Fruit fly (Drosophila melanogaster) whole organism, embryonic: Measurements from ENCODE around the gene yellow-g2.

ENCODE experiments used
- ATbp ChIP-seq: fragments of 200-800 bp; sonication (Bioruptor generic); optimal IDR thresholded peaks from 2 replicates; lab custom pipeline; 2017; ENCODE audit warnings: missing biosample characterization, mild to moderate bottlenecking, missing genetic modification characterization, missing genetic modification reagents
- Abd-B ChIP-seq: fragments of 200-800 bp; sonication (Bioruptor generic); optimal IDR thresholded peaks from 2 replicates; lab custom pipeline; 2018; ENCODE audit warnings: missing biosample characterization, mild to moderate bottlenecking, missing genetic modification characterization, moderate library complexity
- Ada2b ChIP-seq: fragments of 200-800 bp; sonication (Bioruptor generic); IDR thresholded peaks from 2 replicates; pipeline ENCODE4 v1.3.6; 2022; ENCODE audit warnings: missing biosample characterization, missing genetic modification characterization
- CG10321 ChIP-seq: fragments of 200-800 bp; sonication (Bioruptor generic); IDR thresholded peaks from 2 replicates; pipeline ENCODE4 v1.3.6; 2022; ENCODE audit warnings: missing biosample characterization, missing genetic modification characterization
- CG10366 ChIP-seq: fragments of 200-800 bp; sonication (Bioruptor generic); IDR thresholded peaks from 2 replicates; pipeline ENCODE4 v1.3.6; 2022; ENCODE audit warnings: missing biosample characterization, missing genetic modification characterization
- CG10543 ChIP-seq: fragments of 200-800 bp; sonication (Bioruptor generic); optimal IDR thresholded peaks from 3 replicates; lab custom pipeline; 2017; ENCODE audit warnings: missing biosample characterization, mild to moderate bottlenecking, missing genetic modification characterization, moderate library complexity
- CG11398 ChIP-seq: fragments of 200-800 bp; sonication (Bioruptor generic); optimal IDR thresholded peaks from 2 replicates; lab custom pipeline; 2016; ENCODE audit warnings: missing biosample characterization, missing genetic modification characterization
- CG13123 ChIP-seq: fragments of 200-800 bp; sonication (Bioruptor generic); optimal IDR thresholded peaks from 2 replicates; lab custom pipeline; 2016; ENCODE audit warnings: missing biosample characterization, missing genetic modification characterization
- CG13287 ChIP-seq: fragments of 200-800 bp; sonication (Bioruptor generic); IDR thresholded peaks from 2 replicates; pipeline ENCODE4 v1.3.6; 2022; ENCODE audit warnings: missing biosample characterization, missing genetic modification characterization; ENCODE audit not compliant: partially characterized antibody
- CG13894 ChIP-seq: fragments of 200-800 bp; sonication (Bioruptor generic); optimal IDR thresholded peaks from 3 replicates; lab custom pipeline; 2018; ENCODE audit warnings: missing biosample characterization, mild to moderate bottlenecking, missing genetic modification characterization, moderate library complexity
- CG14050 ChIP-seq: fragments of 200-800 bp; sonication (Bioruptor generic); IDR thresholded peaks from 3 replicates; pipeline ENCODE4 v1.3.6; 2022; ENCODE audit warnings: missing biosample characterization, missing genetic modification characterization
- CG14710 ChIP-seq: fragments of 200-800 bp; sonication (Bioruptor generic); optimal IDR thresholded peaks from 3 replicates; lab custom pipeline; 2019; ENCODE audit warnings: missing biosample characterization, mild to moderate bottlenecking, missing genetic modification characterization, moderate library complexity
- CG15269 ChIP-seq: fragments of 200-800 bp; sonication (Bioruptor generic); optimal IDR thresholded peaks from 2 replicates; lab custom pipeline; 2018; ENCODE audit warnings: missing biosample characterization, mild to moderate bottlenecking, missing genetic modification characterization, moderate library complexity
- CG1602 ChIP-seq: fragments of 200-800 bp; sonication (Bioruptor generic); optimal IDR thresholded peaks from 3 replicates; lab custom pipeline; 2016; ENCODE audit warnings: missing biosample characterization, missing genetic modification characterization
- CG17912 ChIP-seq: fragments of 200-800 bp; sonication (Bioruptor generic); optimal IDR thresholded peaks from 2 replicates; lab custom pipeline; 2018; ENCODE audit warnings: missing biosample characterization, mild to moderate bottlenecking, missing genetic modification characterization
- CG2712 ChIP-seq: fragments of 200-800 bp; optimal IDR thresholded peaks from 3 replicates; lab custom pipeline; 2019; ENCODE audit warnings: missing biosample characterization, mild to moderate bottlenecking, missing genetic modification characterization, moderate library complexity
- CG31365 ChIP-seq: fragments of 200-800 bp; sonication (Bioruptor generic); optimal IDR thresholded peaks from 2 replicates; lab custom pipeline; 2018; ENCODE audit warnings: missing biosample characterization, mild to moderate bottlenecking, missing genetic modification characterization
- CG3995 ChIP-seq: fragments of 200-800 bp; sonication (Bioruptor generic); optimal IDR thresholded peaks from 3 replicates; lab custom pipeline; 2016; ENCODE audit warnings: missing biosample characterization, missing genetic modification characterization
- CG6765 ChIP-seq: fragments of 200-800 bp; sonication (Bioruptor generic); optimal IDR thresholded peaks from 3 replicates; lab custom pipeline; 2017; ENCODE audit warnings: missing biosample characterization, mild to moderate bottlenecking, missing genetic modification characterization
- CG7839 ChIP-seq: fragments of 200-800 bp; sonication (Bioruptor generic); optimal IDR thresholded peaks from 3 replicates; lab custom pipeline; 2018; ENCODE audit warnings: missing biosample characterization, mild to moderate bottlenecking, missing genetic modification characterization, moderate library complexity
- CG7928 ChIP-seq: fragments of 200-800 bp; sonication (Bioruptor generic); optimal IDR thresholded peaks from 2 replicates; lab custom pipeline; 2017; ENCODE audit warnings: missing biosample characterization, mild to moderate bottlenecking, missing genetic modification characterization
- Camta ChIP-seq: fragments of 200-800 bp; sonication (Bioruptor generic); optimal IDR thresholded peaks from 2 replicates; lab custom pipeline; 2016; ENCODE audit warnings: missing biosample characterization, missing genetic modification characterization
- D ChIP-seq, 2 experiments: fragments of 200-800 bp in 1 of 2; fragments of >200 bp in 1 of 2; sonication (Bioruptor generic) in 1 of 2; optimal IDR thresholded peaks; 2 replicates in 1 of 2; 3 replicates in 1 of 2; lab custom pipeline; 2017; ENCODE audit warnings: mild to moderate bottlenecking in 1 of 2, missing biosample characterization in 1 of 2, missing genetic modification characterization in 1 of 2, missing genetic modification reagents in 1 of 2
- Gug ChIP-seq: fragments of 200-800 bp; sonication (Bioruptor generic); IDR thresholded peaks from 4 replicates; pipeline ENCODE4 v1.3.6; 2022; ENCODE audit warnings: missing biosample characterization, missing genetic modification characterization
- NC2β ChIP-seq: fragments of 200-800 bp; sonication (Bioruptor generic); optimal IDR thresholded peaks from 2 replicates; lab custom pipeline; 2016; ENCODE audit warnings: missing biosample characterization, missing genetic modification characterization
- Ravus ChIP-seq: fragments of 200-800 bp; sonication (Bioruptor generic); IDR thresholded peaks from 2 replicates; pipeline ENCODE4 v1.3.6; 2022; ENCODE audit warnings: missing biosample characterization, missing genetic modification characterization
- Sin3A ChIP-seq: fragments of >200 bp; optimal IDR thresholded peaks from 2 replicates; lab custom pipeline; 2018
- Six4 ChIP-seq: fragments of 200-800 bp; sonication (Bioruptor generic); optimal IDR thresholded peaks from 2 replicates; lab custom pipeline; 2016; ENCODE audit warnings: missing biosample characterization, missing genetic modification characterization
- Sry-β ChIP-seq: fragments of 200-800 bp; sonication (Bioruptor generic); optimal IDR thresholded peaks from 2 replicates; lab custom pipeline; 2018; ENCODE audit warnings: missing biosample characterization, mild to moderate bottlenecking, missing genetic modification characterization, moderate library complexity
- az2 ChIP-seq: fragments of 200-800 bp; sonication (Bioruptor generic); optimal IDR thresholded peaks from 3 replicates; lab custom pipeline; 2016; ENCODE audit warnings: missing biosample characterization, missing genetic modification characterization
- bigmax ChIP-seq: fragments of 200-800 bp; sonication (Bioruptor generic); optimal IDR thresholded peaks from 2 replicates; lab custom pipeline; 2018; ENCODE audit warnings: missing biosample characterization, mild to moderate bottlenecking, missing genetic modification characterization
- danr ChIP-seq: fragments of 200-800 bp; sonication (Bioruptor generic); IDR thresholded peaks from 2 replicates; pipeline ENCODE4 v1.3.6; 2022; ENCODE audit warnings: missing biosample characterization, missing genetic modification characterization
- dysf ChIP-seq: fragments of 200-800 bp; sonication (Bioruptor generic); IDR thresholded peaks from 3 replicates; pipeline ENCODE4 v1.3.6; 2022; ENCODE audit warnings: missing biosample characterization, missing genetic modification characterization
- fru ChIP-seq: fragments of >200 bp; optimal IDR thresholded peaks from 2 replicates; lab custom pipeline; 2017
- hbn ChIP-seq: fragments of 200-800 bp; sonication (Bioruptor generic); IDR thresholded peaks from 2 replicates; pipeline ENCODE4 v1.3.6; 2022; ENCODE audit warnings: missing biosample characterization, missing genetic modification characterization; ENCODE audit not compliant: partially characterized antibody
- hth ChIP-seq: fragments of >200 bp; optimal IDR thresholded peaks from 2 replicates; lab custom pipeline; 2017; ENCODE audit warnings: inconsistent platforms
- klu ChIP-seq: fragments of 200-800 bp; sonication (Bioruptor generic); IDR thresholded peaks from 2 replicates; pipeline ENCODE4 v1.3.6; 2022; ENCODE audit warnings: missing biosample characterization, missing genetic modification characterization
- mam ChIP-seq: fragments of 200-800 bp; sonication (Bioruptor generic); optimal IDR thresholded peaks from 3 replicates; lab custom pipeline; 2016; ENCODE audit warnings: missing biosample characterization, missing genetic modification characterization
- mirr ChIP-seq: fragments of 200-800 bp; sonication (Bioruptor generic); optimal IDR thresholded peaks from 3 replicates; lab custom pipeline; 2018; ENCODE audit warnings: missing biosample characterization, mild to moderate bottlenecking, missing genetic modification characterization
- mld ChIP-seq: fragments of 200-800 bp; sonication (Bioruptor generic); IDR thresholded peaks from 3 replicates; pipeline ENCODE4 v1.3.6; 2022; ENCODE audit warnings: missing biosample characterization, missing genetic modification characterization; ENCODE audit not compliant: partially characterized antibody
- oc ChIP-seq: fragments of 200-800 bp; sonication (Bioruptor generic); optimal IDR thresholded peaks from 2 replicates; lab custom pipeline; 2018; ENCODE audit warnings: missing biosample characterization, mild to moderate bottlenecking, missing genetic modification characterization, moderate library complexity
- sc ChIP-seq, 3 experiments: fragments of >200 bp in 2 of 3; fragments of 200-800 bp in 1 of 3; sonication (Bioruptor generic) in 1 of 3; optimal IDR thresholded peaks; 2 replicates in 2 of 3; 3 replicates in 1 of 3; lab custom pipeline; 2017; ENCODE audit warnings: mild to moderate bottlenecking in 1 of 3, missing biosample characterization in 1 of 3, missing genetic modification characterization in 1 of 3, missing genetic modification reagents in 1 of 3
- sd ChIP-seq: fragments of 200-800 bp; sonication (Bioruptor generic); optimal IDR thresholded peaks from 3 replicates; lab custom pipeline; 2018; ENCODE audit warnings: missing biosample characterization, mild to moderate bottlenecking, missing genetic modification characterization, moderate library complexity
- sens ChIP-seq: fragments of 200-800 bp; sonication (Bioruptor generic); peaks from one replicate; lab custom pipeline; 2016; ENCODE audit warnings: missing biosample characterization, missing genetic modification characterization
- sim ChIP-seq: fragments of 200-800 bp; sonication (Bioruptor generic); IDR thresholded peaks from 2 replicates; pipeline ENCODE4 v1.3.6; 2022; ENCODE audit warnings: missing biosample characterization, missing genetic modification characterization
- stc ChIP-seq: fragments of 200-800 bp; sonication (Bioruptor generic); IDR thresholded peaks from 2 replicates; pipeline ENCODE4 v1.3.6; 2022; ENCODE audit warnings: missing biosample characterization, missing genetic modification characterization
- tx ChIP-seq: fragments of 200-800 bp; sonication (Bioruptor generic); optimal IDR thresholded peaks from 2 replicates; lab custom pipeline; 2016; ENCODE audit warnings: missing biosample characterization, missing genetic modification characterization
- vnd ChIP-seq: fragments of 200-800 bp; sonication (Bioruptor generic); IDR thresholded peaks from 3 replicates; pipeline ENCODE4 v1.3.6; 2022; ENCODE audit warnings: missing biosample characterization, missing genetic modification characterization; ENCODE audit not compliant: partially characterized antibody
- z ChIP-seq: fragments of 200-800 bp; sonication (Bioruptor generic); IDR thresholded peaks from 3 replicates; pipeline ENCODE4 v1.3.6; 2022; ENCODE audit warnings: missing biosample characterization, missing genetic modification characterization
- zen2 ChIP-seq: fragments of 200-800 bp; sonication (Bioruptor generic); IDR thresholded peaks from 3 replicates; pipeline ENCODE4 v1.3.6; 2022; ENCODE audit warnings: missing biosample characterization, missing genetic modification characterization; ENCODE audit not compliant: partially characterized antibody
- zf30C ChIP-seq: fragments of 200-800 bp; sonication (Bioruptor generic); optimal IDR thresholded peaks from 3 replicates; lab custom pipeline; 2018; ENCODE audit warnings: missing biosample characterization, mild to moderate bottlenecking, missing genetic modification characterization

The yellow-g2 gene

dm6 chr3L:2262515-2262944, 13.8 kb upstream of the yellow-g2 start, which contains the start of the genes oxt and CG13807 (continued):
- TF ChIP-seq zen2 (GFP tag; lab: Robert Waterston, UW) (no peak), dysf (GFP tag; lab: Robert Waterston, UW) (peak; percentile 93), CG2712 (tag; lab: Kevin White, UChicago) (peak; percentile 92), Six4 (peak; percentile 81), CG17912 (peak; percentile 84), bigmax (GFP tag; lab: Kevin White, UChicago) (no peak), CG7839 (peak; percentile 91), CG15269 (tag; lab: Kevin White, UChicago) (peak; percentile 89), Ada2b (GFP tag; lab: Robert Waterston, UW) (peak; percentile 78), CG6765 (GFP tag; lab: Kevin White, UChicago) (peak; percentile 29), D (optimal IDR thresholded peaks at IDR 0.05; lab: Kevin White, UChicago) (no peak), D (GFP tag; optimal IDR thresholded peaks at IDR 0.05; lab: Kevin White, UChicago) (peak; percentile 71), klu (peak; percentile 83), zf30C (GFP tag; lab: Kevin White, UChicago) (no peak), az2 (peak; percentile 87), CG7928 (GFP tag; lab: Kevin White, UChicago) (peak; percentile 50), CG13123 (GFP tag; lab: Kevin White, UChicago) (peak; percentile 60), Ravus (GFP tag; lab: Robert Waterston, UW) (peak; percentile 54), mam (GFP tag; lab: Kevin White, UChicago) (peak; percentile 75), danr (peak; percentile 49), CG13287 (GFP tag; lab: Robert Waterston, UW) (peak; percentile 62), Camta (GFP tag; lab: Kevin White, UChicago) (peak; percentile 67), CG13894 (tag; lab: Kevin White, UChicago) (peak; percentile 77), CG10366 (GFP tag; lab: Robert Waterston, UW) (peak; percentile 86), oc (tag; lab: Kevin White, UChicago) (peak; percentile 68), CG14050 (GFP tag; lab: Robert Waterston, UW) (peak; percentile 86), sd (tag; lab: Kevin White, UChicago) (peak; percentile 79), Sin3A (peak; percentile 68), mirr (GFP tag; lab: Kevin White, UChicago) (peak; percentile 58), CG31365 (tag; lab: Kevin White, UChicago) (peak; percentile 36), sim (peak; percentile 71; the same call in 1 of the 2 replicates), CG14710 (peak; percentile 89), NC2β (GFP tag; lab: Kevin White, UChicago) (peak; percentile 46), vnd (GFP tag; lab: Robert Waterston, UW) (no peak), CG10543 (peak; percentile 90), z (GFP tag; lab: Robert Waterston, UW) (no peak), CG3995 (GFP tag; lab: Kevin White, UChicago) (peak; percentile 99), Abd-B (peak; percentile 88), sc (optimal IDR thresholded peaks at IDR 0.05; lab: Kevin White, UChicago) (no peak), sc (GFP tag; optimal IDR thresholded peaks at IDR 0.05; lab: Kevin White, UChicago) (peak; percentile 76), hth (no peak), sens (GFP tag; lab: Kevin White, UChicago) (peak; percentile 96), Gug (peak; percentile 91), CG11398 (GFP tag; lab: Kevin White, UChicago) (no peak), CG10321 (GFP tag; lab: Robert Waterston, UW) (peak; percentile 47; the same call in 1 of the 2 replicates), Sry-β (peak; percentile 63), tx (GFP tag; lab: Kevin White, UChicago) (peak; percentile 23), stc (GFP tag; lab: Robert Waterston, UW) (peak; percentile 85), fru (lab: Kevin White, UChicago) (no peak), ATbp (peak; percentile 78), mld (GFP tag; lab: Robert Waterston, UW) (no peak), hbn (GFP tag; lab: Robert Waterston, UW) (no peak), CG1602 (peak; percentile 83)
